Worm (Caenorhabditis elegans) whole organism, L4/young adult: ENCODE results near the gene tra-2.

Experiments used
- W03F9.2 ChIP-seq: fragments of 150-350 bp; optimal IDR thresholded peaks from 2 replicates; lab custom pipeline; 2014; ENCODE audit warnings: missing biosample characterization, missing genetic modification characterization
- dao-5 ChIP-seq: sonication (generic microtip); optimal IDR thresholded peaks from 2 replicates; lab custom pipeline; 2016; ENCODE audit warnings: missing genotype, missing genetic modification characterization, moderate library complexity, missing compliant biosample characterization
- him-1 ChIP-seq: sonication (generic microtip); optimal IDR thresholded peaks from 2 replicates; lab custom pipeline; 2016; ENCODE audit warnings: missing genotype, missing genetic modification reagents, missing genetic modification characterization, missing compliant biosample characterization

DNA sequence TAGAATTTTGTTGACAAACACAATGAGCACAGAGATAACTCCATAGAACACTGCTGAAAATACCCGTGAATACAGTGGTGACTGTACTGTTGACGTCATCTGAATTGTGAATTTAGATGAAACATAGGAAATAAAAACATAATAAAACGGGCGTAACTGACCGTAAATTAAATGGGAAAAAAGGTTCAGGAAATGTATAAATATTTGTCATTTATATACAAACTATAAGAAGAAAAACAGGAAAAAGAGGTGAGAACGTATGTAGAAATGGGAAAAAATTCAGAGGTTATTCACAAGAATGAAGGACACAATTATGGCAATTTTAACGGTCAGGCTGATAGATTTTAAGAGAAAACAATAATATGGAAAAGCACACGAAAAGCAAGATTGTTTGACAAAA lies 47.1 kb upstream of the tra-2 start, which contains the start of gene sqv-7:
- no peak for TF ChIP-seq W03F9.2 (tag; lab: Kevin White, UChicago)
- TF ChIP-seq dao-5 (tag; lab: Kevin White, UChicago): no peak
- no peak for TF ChIP-seq him-1
